Worm (Caenorhabditis elegans) whole organism, young adult: ENCODE results near the gene F20B6.4.

ENCODE experiments used
- B0035.1 ChIP-seq: sonication (generic microtip); optimal IDR thresholded peaks from 2 replicates; lab custom pipeline; 2016; ENCODE audit warnings: missing genetic modification characterization, mild to moderate bottlenecking, missing compliant biosample characterization, missing genotype, missing genetic modification reagents
- F33H1.4 ChIP-seq: fragments of 200-800 bp; sonication (Bioruptor generic); IDR thresholded peaks from 2 replicates; pipeline ENCODE4 v1.3.6; 2022; ENCODE audit warnings: missing genetic modification reagents, missing genetic modification characterization, missing compliant biosample characterization
- Y95B8A.8 ChIP-seq: fragments of 200-800 bp; sonication (Bioruptor generic); IDR thresholded peaks from 2 replicates; pipeline ENCODE4 v1.3.6; 2022; ENCODE audit warnings: missing genetic modification reagents, missing genetic modification characterization, missing compliant biosample characterization
- ama-1 ChIP-seq, 3 experiments: fragments of 150-350 bp in 1 of 3; sonication (generic microtip) in 2 of 3; optimal IDR thresholded peaks; 2 replicates each; lab custom pipeline; 2014 to 2018; ENCODE audit warnings: missing biosample characterization in 2 of 3, missing genetic modification characterization in 2 of 3, missing genetic modification reagents in 2 of 3
- cebp-1 ChIP-seq, 2 experiments: fragments of 200-800 bp in 1 of 2; sonication (Bioruptor generic) in 1 of 2; sonication (generic microtip) in 1 of 2; IDR thresholded peaks in 1 of 2; optimal IDR thresholded peaks in 1 of 2; 2 replicates each; pipeline versions ENCODE4 v1.3.6 to Lab custom; 2017 to 2022; ENCODE audit warnings: missing compliant biosample characterization in 2 of 2, missing genetic modification characterization in 2 of 2, mild to moderate bottlenecking in 1 of 2, missing genetic modification reagents in 1 of 2, moderate library complexity in 1 of 2
- ceh-27 ChIP-seq: fragments of 200-800 bp; sonication (Bioruptor generic); optimal IDR thresholded peaks from 2 replicates; lab custom pipeline; 2018; ENCODE audit warnings: mild to moderate bottlenecking, missing genetic modification characterization, moderate library complexity, missing compliant biosample characterization
- chd-7 ChIP-seq: sonication (generic microtip); optimal IDR thresholded peaks from 2 replicates; lab custom pipeline; 2016; ENCODE audit warnings: mild to moderate bottlenecking, missing genetic modification characterization, moderate library complexity, missing compliant biosample characterization
- hsf-1 ChIP-seq: fragments of 200-800 bp; sonication (Bioruptor generic); IDR thresholded peaks from 2 replicates; pipeline ENCODE4 v1.3.6; 2022; ENCODE audit warnings: missing genetic modification reagents, missing genetic modification characterization, missing compliant biosample characterization
- lir-1 ChIP-seq: fragments of 200-800 bp; sonication (Bioruptor generic); conservative IDR thresholded peaks from 2 replicates; pipeline ENCODE4 v1.3.6; 2022; ENCODE audit warnings: missing genetic modification reagents, missing genetic modification characterization, missing compliant biosample characterization
- nfya-1 ChIP-seq: sonication (generic microtip); optimal IDR thresholded peaks from 2 replicates; lab custom pipeline; 2017; ENCODE audit warnings: antibody characterized with exemption, missing compliant biosample characterization, missing genetic modification characterization, borderline replicate concordance; ENCODE audit not compliant: insufficient read depth
- nhr-120 ChIP-seq: fragments of 200-800 bp; sonication (Bioruptor generic); IDR thresholded peaks from 2 replicates; pipeline ENCODE4 v1.3.6; 2022; ENCODE audit warnings: missing genetic modification characterization, missing compliant biosample characterization
- tbp1 ChIP-seq: fragments of 200-800 bp; sonication (Bioruptor generic); optimal IDR thresholded peaks from 2 replicates; lab custom pipeline; 2018; ENCODE audit warnings: mild to moderate bottlenecking, missing genetic modification characterization, missing compliant biosample characterization
- ztf-3 ChIP-seq: fragments of 200-800 bp; sonication (Bioruptor generic); optimal IDR thresholded peaks from 2 replicates; lab custom pipeline; 2018; ENCODE audit warnings: mild to moderate bottlenecking, missing genetic modification characterization, missing compliant biosample characterization

DNA sequence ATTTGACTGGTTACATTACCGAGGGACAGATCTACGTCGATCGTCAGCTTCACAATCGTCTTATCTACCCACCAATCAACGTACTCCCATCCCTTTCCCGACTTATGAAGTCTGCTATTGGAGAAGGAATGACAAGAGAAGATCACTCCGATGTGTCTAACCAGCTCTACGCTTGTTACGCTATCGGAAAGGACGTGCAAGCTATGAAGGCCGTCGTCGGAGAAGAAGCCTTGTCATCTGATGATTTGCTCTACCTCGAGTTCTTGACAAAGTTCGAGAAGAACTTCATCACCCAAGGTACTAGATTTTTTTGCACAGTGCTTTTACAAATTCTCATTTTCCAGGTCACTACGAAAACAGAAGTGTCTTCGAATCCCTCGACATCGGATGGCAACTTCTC, 4.1 kb downstream of the F20B6.4 start:
- TF ChIP-seq ama-1 (optimal IDR thresholded peaks at IDR 0.05; lab: Kevin White, UChicago) (no peak), ama-1 (GFP tag; optimal IDR thresholded peaks at IDR 0.05; lab: Kevin White, UChicago) (no peak), ceh-27 (GFP tag; lab: Kevin White, UChicago) (no peak), nfya-1 (no peak), Y95B8A.8 (no peak), tbp1 (GFP tag; lab: Kevin White, UChicago) (no peak), ztf-3 (GFP tag; lab: Kevin White, UChicago) (no peak), chd-7 (no peak), F33H1.4 (GFP tag; lab: Robert Waterston, UW) (no peak), cebp-1 (GFP tag; IDR thresholded peaks at IDR 0.05; lab: Robert Waterston, UW) (no peak), cebp-1 (tag; optimal IDR thresholded peaks at IDR 0.05; lab: Kevin White, UChicago) (no peak), lir-1 (GFP tag; lab: Robert Waterston, UW) (no peak), B0035.1 (no peak), hsf-1 (GFP tag; lab: Robert Waterston, UW) (no peak), nhr-120 (GFP tag; lab: Robert Waterston, UW) (no peak)
